Worm (Caenorhabditis elegans): ENCODE results near the gene scl-9.

DNA sequence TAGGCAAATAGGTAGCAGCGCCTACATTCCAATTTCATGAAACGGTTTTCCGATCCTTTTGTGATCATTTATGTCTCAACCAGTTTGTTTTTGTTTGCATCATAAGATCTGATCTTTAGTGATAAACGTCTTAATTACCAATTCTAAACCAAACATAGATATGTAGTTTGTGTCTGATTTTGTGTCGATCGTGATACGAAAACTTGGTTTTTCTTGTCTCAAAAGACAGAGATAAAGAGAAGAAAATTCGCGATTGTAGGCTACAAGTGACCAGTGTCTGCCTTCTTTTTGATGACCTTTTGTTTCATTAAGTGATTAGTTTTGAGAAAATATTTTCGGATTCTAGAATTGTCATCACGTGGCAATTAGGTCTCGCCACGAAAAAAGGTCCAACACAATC is 33.2 kb downstream of the scl-9 start:
- TF ChIP-seq elt-2 (tag; optimal IDR thresholded peaks at IDR 0.05), result no peak
- no peak for TF ChIP-seq ceh-9 (tag; optimal IDR thresholded peaks at IDR 0.05)
- no peak for TF ChIP-seq ceh-30 (tag; optimal IDR thresholded peaks at IDR 0.05)
- no peak for TF ChIP-seq T23F11.4 (GFP tag; optimal IDR thresholded peaks at IDR 0.05)
- no peak for TF ChIP-seq hlh-30 (tag; optimal IDR thresholded peaks at IDR 0.05; ENCODE audit: insufficient read depth)
- TF ChIP-seq ceh-6 (GFP tag; optimal IDR thresholded peaks at IDR 0.05), result no peak
- TF ChIP-seq ceh-14 (tag; optimal IDR thresholded peaks at IDR 0.05), result no peak
- no peak for TF ChIP-seq fkh-10 (GFP tag; optimal IDR thresholded peaks at IDR 0.05)
- no peak for TF ChIP-seq ama-1 (optimal IDR thresholded peaks at IDR 0.05)
